Fruit fly (Drosophila melanogaster) whole organism, wandering third instar larva: ENCODE data around the gene Nagk.

Source experiments
- Dif ChIP-seq: fragments of 200-275, 200-300 bp; sonication (Bioruptor generic); optimal IDR thresholded peaks from 2 replicates; lab custom pipeline; 2018; ENCODE audit warnings: missing biosample characterization, missing genetic modification characterization; ENCODE audit not compliant: partially characterized antibody
- Hr83 ChIP-seq: fragments of 200-300 bp; sonication (Bioruptor generic); optimal IDR thresholded peaks from 2 replicates; lab custom pipeline; 2016; ENCODE audit warnings: missing biosample characterization, mild to moderate bottlenecking, missing genetic modification characterization, moderate library complexity; ENCODE audit not compliant: poor library complexity, severe bottlenecking
- Mio ChIP-seq: sonication (Bioruptor generic); optimal IDR thresholded peaks from 2 replicates; lab custom pipeline; 2016; ENCODE audit warnings: missing biosample characterization, missing genetic modification characterization
- ey ChIP-seq: fragments of 200-800 bp; sonication (Bioruptor generic); optimal IDR thresholded peaks from 2 replicates; lab custom pipeline; 2016; ENCODE audit warnings: missing biosample characterization, missing genetic modification characterization
- h ChIP-seq: fragments of 200-800 bp; sonication (Bioruptor generic); optimal IDR thresholded peaks from 3 replicates; lab custom pipeline; 2016; ENCODE audit warnings: missing biosample characterization, mild to moderate bottlenecking, missing genetic modification characterization
- lola ChIP-seq: fragments of >200 bp; optimal IDR thresholded peaks from 2 replicates; lab custom pipeline; 2017; ENCODE audit warnings: missing biosample characterization, missing genetic modification characterization
- sv ChIP-seq: fragments of 200-800 bp; sonication (Bioruptor generic); optimal IDR thresholded peaks from 3 replicates; lab custom pipeline; 2016; ENCODE audit warnings: missing biosample characterization, missing genetic modification characterization
- usp ChIP-seq: fragments of >200 bp; optimal IDR thresholded peaks from 2 replicates; lab custom pipeline; 2017; ENCODE audit warnings: missing biosample characterization, missing genetic modification characterization
- woc ChIP-seq: sonication (Bioruptor generic); optimal IDR thresholded peaks from 2 replicates; lab custom pipeline; 2016; ENCODE audit warnings: missing biosample characterization, mild to moderate bottlenecking, missing genetic modification characterization

- no peak for TF ChIP-seq ey (GFP tag; lab: Kevin White, UChicago)
- no peak for TF ChIP-seq usp (GFP tag; lab: Kevin White, UChicago)
- no peak for TF ChIP-seq Mio (GFP tag; lab: Kevin White, UChicago)
- TF ChIP-seq sv (GFP tag; lab: Kevin White, UChicago) = no peak
- TF ChIP-seq h (GFP tag; lab: Kevin White, UChicago) = no peak
- no peak for TF ChIP-seq Hr83 (GFP tag; lab: Kevin White, UChicago)
- no peak for TF ChIP-seq woc (GFP tag; lab: Kevin White, UChicago)
- no peak for TF ChIP-seq lola (GFP tag; lab: Kevin White, UChicago)
- no peak for TF ChIP-seq Dif (GFP tag; lab: Kevin White, UChicago)
These were observed 26.7 kb downstream of the Nagk start, which contains the start of gene CG14866 for dm6 chr3R:15316326-15316725.
